Worm (Caenorhabditis elegans) whole organism, L3 larva: Measurements from ENCODE around the gene dnsn-1.

Experiments used
- R02D3.7 ChIP-seq: fragments of 150-350 bp; optimal IDR thresholded peaks from 2 replicates; lab custom pipeline; 2014; ENCODE audit warnings: missing biosample characterization, missing genetic modification characterization
- ZK546.5 ChIP-seq: sonication (generic microtip); optimal IDR thresholded peaks from 2 replicates; lab custom pipeline; 2017; ENCODE audit warnings: missing biosample characterization, missing genetic modification characterization
- aly-2 ChIP-seq: fragments of 150-350 bp; optimal IDR thresholded peaks from 2 replicates; lab custom pipeline; 2014; ENCODE audit warnings: missing biosample characterization, missing genetic modification characterization
- ceh-16 ChIP-seq: sonication (generic microtip); optimal IDR thresholded peaks from 2 replicates; lab custom pipeline; 2017; ENCODE audit warnings: missing biosample characterization, missing genetic modification characterization
- ceh-28 ChIP-seq: fragments of 150-350 bp; optimal IDR thresholded peaks from 2 replicates; lab custom pipeline; 2014; ENCODE audit warnings: missing biosample characterization, missing genetic modification reagents, missing genetic modification characterization
- ceh-82 ChIP-seq: fragments of 150-350 bp; optimal IDR thresholded peaks from 2 replicates; lab custom pipeline; 2014; ENCODE audit warnings: missing biosample characterization, missing genetic modification characterization
- ceh-9 ChIP-seq: sonication (generic microtip); optimal IDR thresholded peaks from 2 replicates; lab custom pipeline; 2018; ENCODE audit warnings: missing biosample characterization, missing genetic modification characterization
- daf-12 ChIP-seq: fragments of 150-350 bp; optimal IDR thresholded peaks from 2 replicates; lab custom pipeline; 2014; ENCODE audit warnings: missing biosample characterization, missing genetic modification reagents, missing genetic modification characterization
- egl-5 ChIP-seq: fragments of 150-350 bp; optimal IDR thresholded peaks from 2 replicates; lab custom pipeline; 2017; ENCODE audit warnings: missing biosample characterization, missing genetic modification reagents, missing genetic modification characterization, inconsistent platforms
- fos-1 ChIP-seq: fragments of 150-350 bp; optimal IDR thresholded peaks from 2 replicates; lab custom pipeline; 2014; ENCODE audit warnings: missing biosample characterization, missing genetic modification characterization
- hmg-11 ChIP-seq: sonication (generic microtip); optimal IDR thresholded peaks from 2 replicates; lab custom pipeline; 2016; ENCODE audit warnings: missing genetic modification characterization, missing compliant biosample characterization
- jun-1 ChIP-seq: fragments of 150-350 bp; optimal IDR thresholded peaks from 2 replicates; lab custom pipeline; 2014; ENCODE audit warnings: missing biosample characterization, missing genetic modification reagents, missing genetic modification characterization
- lin-39 ChIP-seq: fragments of 150-350 bp; optimal IDR thresholded peaks from 2 replicates; lab custom pipeline; 2018; ENCODE audit warnings: missing biosample characterization, missing genetic modification reagents, missing genetic modification characterization
- lsy-12 ChIP-seq: sonication (generic microtip); optimal IDR thresholded peaks from 2 replicates; lab custom pipeline; 2016; ENCODE audit warnings: mild to moderate bottlenecking, missing genetic modification characterization, missing compliant biosample characterization
- mdl-1 ChIP-seq: fragments of 150-350 bp; optimal IDR thresholded peaks from 2 replicates; lab custom pipeline; 2014; ENCODE audit warnings: missing biosample characterization, missing genetic modification characterization
- mml-1 ChIP-seq: fragments of 150-350 bp; sonication (generic microtip); optimal IDR thresholded peaks from 3 replicates; lab custom pipeline; 2014; ENCODE audit warnings: missing biosample characterization, missing genetic modification characterization
- nfya-1 ChIP-seq: sonication (generic microtip); optimal IDR thresholded peaks from 2 replicates; lab custom pipeline; 2017; ENCODE audit warnings: missing genetic modification characterization, mild to moderate bottlenecking, missing compliant biosample characterization, antibody characterized with exemption, moderate library complexity; ENCODE audit not compliant: insufficient read depth
- nhr-11 ChIP-seq: fragments of 150-350 bp; optimal IDR thresholded peaks from 2 replicates; lab custom pipeline; 2014; ENCODE audit warnings: missing biosample characterization, missing genetic modification characterization
- nhr-12 ChIP-seq: fragments of 150-350 bp; optimal IDR thresholded peaks from 2 replicates; lab custom pipeline; 2014; ENCODE audit warnings: missing biosample characterization, missing genetic modification characterization
- nhr-23 ChIP-seq: fragments of 150-350 bp; optimal IDR thresholded peaks from 2 replicates; lab custom pipeline; 2014; ENCODE audit warnings: missing biosample characterization, missing genetic modification reagents, missing genetic modification characterization
- nhr-237 ChIP-seq: fragments of 150-350 bp; optimal IDR thresholded peaks from 2 replicates; lab custom pipeline; 2014; ENCODE audit warnings: missing biosample characterization, missing genetic modification characterization
- nhr-25 ChIP-seq: sonication (generic microtip); optimal IDR thresholded peaks from 2 replicates; lab custom pipeline; 2017; ENCODE audit warnings: missing biosample characterization, missing genetic modification characterization
- nhr-28 ChIP-seq: fragments of 150-350 bp; optimal IDR thresholded peaks from 2 replicates; lab custom pipeline; 2014; ENCODE audit warnings: missing biosample characterization, missing genetic modification characterization
- nhr-43 ChIP-seq: sonication (generic microtip); optimal IDR thresholded peaks from 2 replicates; lab custom pipeline; 2016; ENCODE audit warnings: mild to moderate bottlenecking, missing genetic modification characterization, missing compliant biosample characterization; ENCODE audit not compliant: poor library complexity, severe bottlenecking
- nhr-67 ChIP-seq: fragments of 150-350 bp; optimal IDR thresholded peaks from 2 replicates; lab custom pipeline; 2014; ENCODE audit warnings: missing biosample characterization, missing genetic modification characterization
- nhr-77 ChIP-seq: fragments of 150-350 bp; optimal IDR thresholded peaks from 2 replicates; lab custom pipeline; 2014; ENCODE audit warnings: missing biosample characterization, missing genetic modification characterization
- pha-4 ChIP-seq: fragments of 150-350 bp; optimal IDR thresholded peaks from 2 replicates; lab custom pipeline; 2014; ENCODE audit warnings: missing biosample characterization, missing genetic modification reagents, missing genetic modification characterization
- snpc-4 ChIP-seq: fragments of 150-350 bp; optimal IDR thresholded peaks from 2 replicates; lab custom pipeline; 2014; ENCODE audit warnings: missing biosample characterization, missing genetic modification characterization
- tbx-2 ChIP-seq: sonication (generic microtip); optimal IDR thresholded peaks from 2 replicates; lab custom pipeline; 2016; ENCODE audit warnings: mild to moderate bottlenecking, missing genetic modification characterization, missing compliant biosample characterization
- unc-62 ChIP-seq: fragments of 150-350 bp; sonication (generic microtip); optimal IDR thresholded peaks from 4 replicates; lab custom pipeline; 2014; ENCODE audit warnings: missing biosample characterization, missing genetic modification reagents, missing genetic modification characterization

dnsn-1 gene

ce11 chrII:385258-385657, 25.5 kb downstream of the dnsn-1 start, which contains the start of gene C03H5.5:
Gene C03H5.5 (minus strand): TSS chrII:385358.
- no peak for TF ChIP-seq ceh-28 (tag; lab: Kevin White, UChicago)
- no peak for TF ChIP-seq ceh-9 (tag; lab: Kevin White, UChicago)
- no peak for TF ChIP-seq nhr-237

- TF ChIP-seq nhr-77 (tag; lab: Kevin White, UChicago) (no peak), snpc-4 (tag; lab: Kevin White, UChicago) (no peak), ceh-82 (tag; lab: Kevin White, UChicago) (no peak)
Observed at ce11 chrII:379935-380334, 30.8 kb downstream of the dnsn-1 start, which contains the start of gene C03H5.7. Gene C03H5.7 (plus strand): TSS chrII:380235.

- TF ChIP-seq lin-39 (no peak), nhr-28 (tag; lab: Kevin White, UChicago) (no peak), nhr-12 (tag; lab: Kevin White, UChicago) (no peak), ceh-82 (tag; lab: Kevin White, UChicago) (no peak), egl-5 (no peak), nhr-23 (tag; lab: Kevin White, UChicago) (no peak), nhr-43 (tag; lab: Kevin White, UChicago) (no peak), nhr-67 (tag; lab: Kevin White, UChicago) (no peak), tbx-2 (tag; lab: Kevin White, UChicago) (no peak), ceh-9 (tag; lab: Kevin White, UChicago) (no peak), nfya-1 (tag; lab: Kevin White, UChicago) (no peak), mml-1 (tag; lab: Kevin White, UChicago) (no peak), mdl-1 (tag; lab: Kevin White, UChicago) (no peak), ceh-28 (tag; lab: Kevin White, UChicago) (no peak), ZK546.5 (tag; lab: Kevin White, UChicago) (no peak), fos-1 (no peak)
- TF ChIP-seq, all 47 proteins: peak for 0
Observed at ce11 chrII:378351-378750, 32.4 kb downstream of the dnsn-1 start, which contains the start of gene C03H5.9. Gene C03H5.9 (plus strand): TSS chrII:378651.

- TF ChIP-seq mml-1 (tag; lab: Kevin White, UChicago) (no peak), lin-39 (no peak), pha-4 (tag; lab: Kevin White, UChicago) (no peak), ceh-82 (tag; lab: Kevin White, UChicago) (no peak), nhr-67 (tag; lab: Kevin White, UChicago) (no peak), nhr-11 (tag; lab: Kevin White, UChicago) (no peak), ceh-9 (tag; lab: Kevin White, UChicago) (no peak), tbx-2 (tag; lab: Kevin White, UChicago) (no peak), ceh-16 (tag; lab: Kevin White, UChicago) (no peak), hmg-11 (tag; lab: Kevin White, UChicago) (no peak), daf-12 (tag; lab: Kevin White, UChicago) (no peak), R02D3.7 (tag; lab: Kevin White, UChicago) (no peak), jun-1 (tag; lab: Kevin White, UChicago) (no peak), ZK546.5 (tag; lab: Kevin White, UChicago) (no peak), aly-2 (tag; lab: Kevin White, UChicago) (no peak), nhr-12 (tag; lab: Kevin White, UChicago) (no peak)
Observed at ce11 chrII:374950-375349, 35.8 kb downstream of the dnsn-1 start, which contains the start of gene C03H5.4. Gene C03H5.4 (plus strand): TSS chrII:375250.

- TF ChIP-seq nfya-1 (tag; lab: Kevin White, UChicago) (peak; percentile 44), unc-62 (GFP tag; lab: Kevin White, UChicago) (no peak), lsy-12 (tag; lab: Kevin White, UChicago) (no peak)
Observed at ce11 chrII:372235-372634, 38.5 kb downstream of the dnsn-1 start.

ce11 chrII:371549-371948, 39.2 kb downstream of the dnsn-1 start:
- no peak for TF ChIP-seq tbx-2 (tag; lab: Kevin White, UChicago)
- TF ChIP-seq nhr-11 (tag; lab: Kevin White, UChicago) = no peak
- TF ChIP-seq nhr-25 (tag; lab: Kevin White, UChicago) = peak; percentile 17
- TF ChIP-seq aly-2 (tag; lab: Kevin White, UChicago) = no peak
- TF ChIP-seq nhr-23 (tag; lab: Kevin White, UChicago) = peak; percentile 8
- TF ChIP-seq nhr-12 (tag; lab: Kevin White, UChicago) = no peak
